Fruit fly (Drosophila melanogaster) whole organism, adult: ENCODE measurements around the gene CG42637.

Source experiments
- CG11617 ChIP-seq: fragments of 200-800 bp; sonication (Bioruptor generic); optimal IDR thresholded peaks from 2 replicates; lab custom pipeline; 2017; ENCODE audit warnings: mild to moderate bottlenecking, missing biosample characterization, missing genetic modification reagents, missing genetic modification characterization
- CG12768 ChIP-seq: fragments of 200-800 bp; sonication (Bioruptor generic); optimal IDR thresholded peaks from 2 replicates; lab custom pipeline; 2017; ENCODE audit warnings: missing biosample characterization, missing genetic modification characterization, mild to moderate bottlenecking, moderate library complexity, missing genetic modification reagents
- CG14711 ChIP-seq: fragments of 200-800 bp; sonication (Bioruptor generic); optimal IDR thresholded peaks from 2 replicates; lab custom pipeline; 2018; ENCODE audit warnings: missing biosample characterization, mild to moderate bottlenecking, missing genetic modification characterization, moderate library complexity
- CG7045 ChIP-seq: fragments of 200-800 bp; sonication (Bioruptor generic); optimal IDR thresholded peaks from 2 replicates; lab custom pipeline; 2017; ENCODE audit warnings: missing biosample characterization, mild to moderate bottlenecking, missing genetic modification characterization
- Crg-1 ChIP-seq: fragments of 200-800 bp; sonication (Bioruptor generic); optimal IDR thresholded peaks from 2 replicates; lab custom pipeline; 2016; ENCODE audit warnings: missing biosample characterization, missing genetic modification characterization
- Mnt ChIP-seq: fragments of 200-800 bp; sonication (Bioruptor generic); optimal IDR thresholded peaks from 2 replicates; lab custom pipeline; 2016; ENCODE audit warnings: missing biosample characterization, mild to moderate bottlenecking, missing genetic modification characterization
- bab1 ChIP-seq: fragments of 200-800 bp; sonication (Bioruptor generic); optimal IDR thresholded peaks from 3 replicates; lab custom pipeline; 2019; ENCODE audit warnings: missing biosample characterization, mild to moderate bottlenecking, missing genetic modification characterization, moderate library complexity
- ovo ChIP-seq: fragments of 200-800 bp; sonication (Bioruptor generic); optimal IDR thresholded peaks from 2 replicates; lab custom pipeline; 2016; ENCODE audit warnings: missing biosample characterization, missing genetic modification characterization

- TF ChIP-seq Crg-1 (no peak), CG11617 (no peak), CG12768 (GFP tag; lab: Kevin White, UChicago) (no peak), ovo (peak; percentile 81), CG7045 (no peak), bab1 (GFP tag; lab: Kevin White, UChicago) (peak; percentile 31), Mnt (GFP tag; lab: Kevin White, UChicago) (no peak), CG14711 (tag; lab: Kevin White, UChicago) (no peak)
Observed at dm6 chr3L:19793438-19793998, at the start of gene CG42637, which contains the start of the genes Gyc76C and SREBP.
